Worm (Caenorhabditis elegans): ENCODE data around the gene rpl-11.1.

ce11 chrV:3592099-3592498 is 6.2 kb upstream of the rpl-11.1 start, which contains the start of gene T22F3.12:
- no peak for TF ChIP-seq ztf-23 (GFP tag; IDR thresholded peaks at IDR 0.05)
- no peak for TF ChIP-seq ztf-29 (GFP tag; IDR thresholded peaks at IDR 0.05)
- TF ChIP-seq flt-1 (GFP tag; IDR thresholded peaks at IDR 0.05) = no peak
- no peak for TF ChIP-seq tab-1 (GFP tag; IDR thresholded peaks at IDR 0.05)
- TF ChIP-seq cog-1 (tag; optimal IDR thresholded peaks at IDR 0.05) = no peak
- TF ChIP-seq T22C8.4 (GFP tag; IDR thresholded peaks at IDR 0.05) = no peak
- no peak for TF ChIP-seq ref-1 (GFP tag; conservative IDR thresholded peaks at IDR 0.05)
- no peak for TF ChIP-seq med-1 (GFP tag; optimal IDR thresholded peaks at IDR 0.05; ENCODE audit: insufficient read depth)
